Fruit fly (Drosophila melanogaster) whole organism, embryonic: Measurements from ENCODE around the gene Pc.

ENCODE experiments used
- Antp ChIP-seq: fragments of 200-800 bp; sonication (Bioruptor generic); optimal IDR thresholded peaks from 3 replicates; lab custom pipeline; 2016; ENCODE audit warnings: missing biosample characterization, missing genetic modification characterization
- Bdp1 ChIP-seq: fragments of 200-800 bp; sonication (Bioruptor generic); optimal IDR thresholded peaks from 3 replicates; lab custom pipeline; 2016; ENCODE audit warnings: missing biosample characterization, missing genetic modification characterization
- CG11093 ChIP-seq: fragments of 200-800 bp; sonication (Bioruptor generic); IDR thresholded peaks from 3 replicates; pipeline ENCODE4 v1.3.6; 2022; ENCODE audit warnings: missing biosample characterization, missing genetic modification characterization
- CG11247 ChIP-seq: fragments of 200-800 bp; sonication (Bioruptor generic); IDR thresholded peaks from 2 replicates; pipeline ENCODE4 v1.3.6; 2022; ENCODE audit warnings: missing biosample characterization, missing genetic modification characterization
- CG12104 ChIP-seq: fragments of 200-800 bp; sonication (Bioruptor generic); optimal IDR thresholded peaks from 3 replicates; lab custom pipeline; 2016; ENCODE audit warnings: missing biosample characterization, missing genetic modification characterization
- CG12391 ChIP-seq: fragments of 200-800 bp; sonication (Bioruptor generic); optimal IDR thresholded peaks from 3 replicates; lab custom pipeline; 2018; ENCODE audit warnings: missing biosample characterization, mild to moderate bottlenecking, missing genetic modification characterization, moderate library complexity
- CG12769 ChIP-seq: fragments of 200-800 bp; sonication (Bioruptor generic); optimal IDR thresholded peaks from 2 replicates; lab custom pipeline; 2019; ENCODE audit warnings: missing biosample characterization, mild to moderate bottlenecking, missing genetic modification characterization, moderate library complexity
- CG12942 ChIP-seq: fragments of 200-800 bp; sonication (Bioruptor generic); optimal IDR thresholded peaks from 3 replicates; lab custom pipeline; 2016; ENCODE audit warnings: missing biosample characterization, missing genetic modification characterization
- CG13624 ChIP-seq: fragments of 200-800 bp; sonication (Bioruptor generic); optimal IDR thresholded peaks from 2 replicates; lab custom pipeline; 2016; ENCODE audit warnings: missing biosample characterization, missing genetic modification characterization
- CG14965 ChIP-seq: fragments of 200-800 bp; sonication (Bioruptor generic); optimal IDR thresholded peaks from 2 replicates; lab custom pipeline; 2016; ENCODE audit warnings: missing biosample characterization, missing genetic modification characterization, borderline replicate concordance
- CG16813 ChIP-seq: fragments of 200-800 bp; sonication (Bioruptor generic); IDR thresholded peaks from 3 replicates; pipeline ENCODE4 v1.3.6; 2022; ENCODE audit warnings: missing biosample characterization, missing genetic modification characterization; ENCODE audit not compliant: partially characterized antibody
- CG18599 ChIP-seq: fragments of 200-800 bp; sonication (Bioruptor generic); optimal IDR thresholded peaks from 3 replicates; lab custom pipeline; 2017; ENCODE audit warnings: missing biosample characterization, missing genetic modification characterization, mild to moderate bottlenecking, moderate library complexity, missing genetic modification reagents
- CG2889 ChIP-seq: fragments of 200-800 bp; sonication (Bioruptor generic); IDR thresholded peaks from 3 replicates; pipeline ENCODE4 v1.3.6; 2022; ENCODE audit warnings: missing biosample characterization, missing genetic modification characterization
- CG3163 ChIP-seq: fragments of 200-800 bp; sonication (Bioruptor generic); optimal IDR thresholded peaks from 3 replicates; lab custom pipeline; 2016; ENCODE audit warnings: missing biosample characterization, missing genetic modification characterization
- CG33213 ChIP-seq: fragments of 200-800 bp; sonication (Bioruptor generic); optimal IDR thresholded peaks from 3 replicates; lab custom pipeline; 2016; ENCODE audit warnings: missing biosample characterization, missing genetic modification characterization
- CG3407 ChIP-seq: fragments of 200-800 bp; sonication (Bioruptor generic); optimal IDR thresholded peaks from 2 replicates; lab custom pipeline; 2018; ENCODE audit warnings: missing biosample characterization, mild to moderate bottlenecking, missing genetic modification characterization
- CG3847 ChIP-seq: fragments of 200-800 bp; sonication (Bioruptor generic); IDR thresholded peaks from 2 replicates; pipeline ENCODE4 v1.3.6; 2022; ENCODE audit warnings: missing biosample characterization, missing genetic modification characterization
- CG4282 ChIP-seq: fragments of 200-800 bp; sonication (Bioruptor generic); optimal IDR thresholded peaks from 2 replicates; lab custom pipeline; 2016; ENCODE audit warnings: missing biosample characterization, missing genetic modification characterization
- CG7839 ChIP-seq: fragments of 200-800 bp; sonication (Bioruptor generic); optimal IDR thresholded peaks from 3 replicates; lab custom pipeline; 2018; ENCODE audit warnings: missing biosample characterization, mild to moderate bottlenecking, missing genetic modification characterization, moderate library complexity
- CG7963 ChIP-seq: fragments of 200-800 bp; sonication (Bioruptor generic); IDR thresholded peaks from 3 replicates; pipeline ENCODE4 v1.3.6; 2022; ENCODE audit warnings: missing biosample characterization, missing genetic modification characterization; ENCODE audit not compliant: partially characterized antibody
- CG8359 ChIP-seq: fragments of 200-800 bp; sonication (Bioruptor generic); optimal IDR thresholded peaks from 2 replicates; lab custom pipeline; 2017; ENCODE audit warnings: missing biosample characterization, mild to moderate bottlenecking, missing genetic modification characterization, borderline replicate concordance
- CG8765 ChIP-seq: fragments of 200-800 bp; sonication (Bioruptor generic); IDR thresholded peaks from 2 replicates; pipeline ENCODE4 v1.3.6; 2022; ENCODE audit warnings: missing biosample characterization, missing genetic modification characterization
- CG9727 ChIP-seq: fragments of 200-800 bp; sonication (Bioruptor generic); optimal IDR thresholded peaks from 3 replicates; lab custom pipeline; 2017; ENCODE audit warnings: missing biosample characterization, mild to moderate bottlenecking, missing genetic modification characterization
- CG9817 ChIP-seq: fragments of 200-800 bp; sonication (Bioruptor generic); optimal IDR thresholded peaks from 2 replicates; lab custom pipeline; 2018; ENCODE audit warnings: missing biosample characterization, mild to moderate bottlenecking, missing genetic modification characterization, moderate library complexity
- Gsc ChIP-seq: fragments of 200-800 bp; sonication (Bioruptor generic); IDR thresholded peaks from 2 replicates; pipeline ENCODE4 v1.3.6; 2022; ENCODE audit warnings: missing biosample characterization, missing genetic modification characterization
- Nf-YC ChIP-seq: fragments of 200-800 bp; optimal IDR thresholded peaks from 3 replicates; lab custom pipeline; 2019; ENCODE audit warnings: missing biosample characterization, mild to moderate bottlenecking, missing genetic modification characterization, moderate library complexity
- Oaz ChIP-seq: fragments of 200-800 bp; sonication (Bioruptor generic); IDR thresholded peaks from 2 replicates; pipeline ENCODE4 v1.3.6; 2022; ENCODE audit warnings: missing biosample characterization, missing genetic modification characterization
- Pdp1 ChIP-seq, 2 experiments: fragments of 200-800 bp; sonication (Bioruptor generic); optimal IDR thresholded peaks; 3 replicates each; lab custom pipeline; 2016; ENCODE audit warnings: missing biosample characterization in 2 of 2, missing genetic modification characterization in 2 of 2, mild to moderate bottlenecking in 1 of 2, moderate library complexity in 1 of 2
- Taf1 ChIP-seq: fragments of 200-800 bp; sonication (Bioruptor generic); IDR thresholded peaks from 2 replicates; pipeline ENCODE4 v1.3.6; 2022; ENCODE audit warnings: missing biosample characterization, missing genetic modification characterization
- Trl ChIP-seq, 3 experiments: fragments of >200 bp in 2 of 3; fragments of 200-800 bp in 1 of 3; sonication (Bioruptor generic) in 1 of 3; optimal IDR thresholded peaks; 2 replicates in 1 of 3; 3 replicates in 2 of 3; lab custom pipeline; 2016 to 2017; ENCODE audit warnings: missing biosample characterization in 1 of 3, missing genetic modification characterization in 1 of 3
- abd-A ChIP-seq: fragments of 200-800 bp; sonication (Bioruptor generic); optimal IDR thresholded peaks from 3 replicates; lab custom pipeline; 2019; ENCODE audit warnings: missing biosample characterization, mild to moderate bottlenecking, missing genetic modification characterization, moderate library complexity
- cas ChIP-seq: fragments of 200-800 bp; sonication (Bioruptor generic); IDR thresholded peaks from 2 replicates; pipeline ENCODE4 v1.3.6; 2022; ENCODE audit warnings: missing biosample characterization, missing genetic modification characterization
- chinmo ChIP-seq: fragments of 200-800 bp; sonication (Bioruptor generic); IDR thresholded peaks from 4 replicates; pipeline ENCODE4 v1.3.6; 2022; ENCODE audit warnings: missing biosample characterization, missing genetic modification characterization; ENCODE audit not compliant: partially characterized antibody
- cwo ChIP-seq: fragments of 200-800 bp; sonication (Bioruptor generic); optimal IDR thresholded peaks from 3 replicates; lab custom pipeline; 2017; ENCODE audit warnings: missing biosample characterization, missing genetic modification characterization, mild to moderate bottlenecking, moderate library complexity, missing genetic modification reagents
- dati ChIP-seq: fragments of 200-800 bp; sonication (Bioruptor generic); IDR thresholded peaks from 2 replicates; pipeline ENCODE4 v1.3.6; 2022; ENCODE audit warnings: missing biosample characterization, missing genetic modification characterization
- gem ChIP-seq: fragments of 200-800 bp; sonication (Bioruptor generic); optimal IDR thresholded peaks from 2 replicates; lab custom pipeline; 2019; ENCODE audit warnings: missing biosample characterization, mild to moderate bottlenecking, missing genetic modification characterization, moderate library complexity
- hth ChIP-seq: fragments of >200 bp; optimal IDR thresholded peaks from 2 replicates; lab custom pipeline; 2017; ENCODE audit warnings: inconsistent platforms
- klu ChIP-seq: fragments of 200-800 bp; sonication (Bioruptor generic); IDR thresholded peaks from 2 replicates; pipeline ENCODE4 v1.3.6; 2022; ENCODE audit warnings: missing biosample characterization, missing genetic modification characterization
- lmd ChIP-seq: fragments of 200-800 bp; sonication (Bioruptor generic); IDR thresholded peaks from 2 replicates; pipeline ENCODE4 v1.3.6; 2022; ENCODE audit warnings: missing biosample characterization, missing genetic modification characterization
- seq ChIP-seq: fragments of 200-800 bp; sonication (Bioruptor generic); IDR thresholded peaks from 2 replicates; pipeline ENCODE4 v1.3.6; 2022; ENCODE audit warnings: missing biosample characterization, missing genetic modification characterization
- sim ChIP-seq: fragments of 200-800 bp; sonication (Bioruptor generic); IDR thresholded peaks from 2 replicates; pipeline ENCODE4 v1.3.6; 2022; ENCODE audit warnings: missing biosample characterization, missing genetic modification characterization
- slp2 ChIP-seq: fragments of 200-800 bp; sonication (Bioruptor generic); optimal IDR thresholded peaks from 2 replicates; lab custom pipeline; 2016; ENCODE audit warnings: missing biosample characterization, missing genetic modification characterization
- so ChIP-seq: fragments of 200-800 bp; sonication (Bioruptor generic); IDR thresholded peaks from 3 replicates; pipeline ENCODE4 v1.3.6; 2022; ENCODE audit warnings: missing biosample characterization, missing genetic modification characterization
- sob ChIP-seq: fragments of 200-800 bp; sonication (Bioruptor generic); IDR thresholded peaks from 2 replicates; pipeline ENCODE4 v1.3.6; 2022; ENCODE audit warnings: missing biosample characterization, missing genetic modification characterization
- stwl ChIP-seq: fragments of 200-800 bp; sonication (Bioruptor generic); optimal IDR thresholded peaks from 3 replicates; lab custom pipeline; 2018; ENCODE audit warnings: missing biosample characterization, mild to moderate bottlenecking, missing genetic modification characterization, moderate library complexity

Pc gene

DNA sequence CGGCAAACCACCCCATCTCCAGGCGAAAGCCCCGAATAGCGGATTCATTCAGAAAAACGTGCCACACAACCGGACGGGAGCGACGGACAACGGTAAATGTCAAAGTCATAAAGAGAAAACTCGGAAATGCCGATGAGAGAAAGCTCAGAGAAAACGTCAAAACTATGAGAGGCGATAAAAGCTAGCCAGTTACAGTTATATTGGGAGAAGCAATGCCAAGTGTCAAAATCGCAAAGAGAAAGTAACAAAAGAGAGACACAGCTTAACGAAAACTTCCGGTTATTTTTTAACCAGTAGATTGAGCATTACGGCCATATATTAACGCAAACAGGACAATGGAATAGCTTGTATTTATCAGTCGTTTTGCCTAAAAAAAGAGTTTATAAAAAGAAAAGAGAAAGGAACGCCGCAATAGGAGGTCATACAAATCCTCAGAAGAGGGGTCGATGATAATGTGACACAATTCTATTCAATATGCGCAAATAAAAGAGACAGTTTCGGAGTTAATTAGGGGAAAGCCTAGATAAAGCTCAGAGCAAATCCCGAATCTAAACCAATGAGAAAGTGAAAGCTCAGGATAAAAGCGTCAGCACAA is 1.6 kb upstream of the Pc start:
- TF ChIP-seq Trl (optimal IDR thresholded peaks at IDR 0.05; lab: Kevin White, UChicago), result peak; percentile 54 to 80
- TF ChIP-seq Trl (GFP tag; optimal IDR thresholded peaks at IDR 0.05; lab: Kevin White, UChicago), result no peak
- peak; percentile 78 for TF ChIP-seq CG3163 (GFP tag; lab: Kevin White, UChicago)
- TF ChIP-seq abd-A (tag; lab: Kevin White, UChicago), result peak; percentile 89
- no peak for TF ChIP-seq CG13624 (GFP tag; lab: Kevin White, UChicago)
- TF ChIP-seq CG18599 (GFP tag; lab: Kevin White, UChicago), result peak; percentile 57

dm6 chr3L:21318474-21318873 is 654 bp upstream of the Pc start, which contains the start of gene Rab26:
Rab26 (plus strand) TSS chr3L:21318774.
- TF ChIP-seq seq (peak; percentile 15; the same call in 1 of the 2 replicates), CG9727 (GFP tag; lab: Kevin White, UChicago) (no peak), chinmo (GFP tag; lab: Robert Waterston, UW) (0 out of 4 replicates have a peak, but pooled peaks have one; percentile 12), stwl (no peak), sim (GFP tag; lab: Robert Waterston, UW) (0 out of 2 replicates have a peak, but pooled peaks have one; percentile 29), Trl (optimal IDR thresholded peaks at IDR 0.05; lab: Kevin White, UChicago) (peak; percentile 13 to 30), Trl (GFP tag; optimal IDR thresholded peaks at IDR 0.05; lab: Kevin White, UChicago) (no peak)

dm6 chr3L:21304400-21304799 is 13.4 kb downstream of the Pc start, which contains the start of the genes CG11309 and CG7632:
CG11309 (minus strand) TSS chr3L:21304658.
CG7632 (plus strand) TSS chr3L:21304697.
- TF ChIP-seq CG4282 (GFP tag; lab: Kevin White, UChicago) (peak; percentile 96), CG12942 (GFP tag; lab: Kevin White, UChicago) (peak; percentile 98), Pdp1 (GFP tag; optimal IDR thresholded peaks at IDR 0.05; lab: Kevin White, UChicago) (peak; percentile 98), CG33213 (peak; percentile 99), lmd (GFP tag; lab: Robert Waterston, UW) (peak; percentile 96), Gsc (peak; percentile 61; the same call in 1 of the 2 replicates), CG16813 (GFP tag; lab: Robert Waterston, UW) (peak; percentile 10; the same call in 1 of the 3 replicates), CG12769 (peak; percentile 100), Oaz (GFP tag; lab: Robert Waterston, UW) (peak; percentile 97), so (GFP tag; lab: Robert Waterston, UW) (peak; percentile 99), hth (no peak), klu (GFP tag; lab: Robert Waterston, UW) (peak; percentile 89), CG11093 (GFP tag; lab: Robert Waterston, UW) (peak; percentile 91), cwo (GFP tag; lab: Kevin White, UChicago) (peak; percentile 98), sob (GFP tag; lab: Robert Waterston, UW) (peak; percentile 98), dati (peak; percentile 95), CG7839 (peak; percentile 99), CG3407 (GFP tag; lab: Kevin White, UChicago) (peak; percentile 98), CG9817 (peak; percentile 99), Taf1 (GFP tag; lab: Robert Waterston, UW) (peak; percentile 96), gem (peak; percentile 100), Nf-YC (tag; lab: Kevin White, UChicago) (peak; percentile 96), CG3847 (GFP tag; lab: Robert Waterston, UW) (peak; percentile 97), CG8359 (GFP tag; lab: Kevin White, UChicago) (peak; percentile 95), Antp (GFP tag; lab: Kevin White, UChicago) (peak; percentile 97), CG8765 (GFP tag; lab: Robert Waterston, UW) (peak; percentile 94), CG14965 (GFP tag; lab: Kevin White, UChicago) (peak; percentile 91), abd-A (tag; lab: Kevin White, UChicago) (peak; percentile 99), Bdp1 (GFP tag; lab: Kevin White, UChicago) (peak; percentile 94), CG2889 (GFP tag; lab: Robert Waterston, UW) (peak; percentile 94), CG12104 (GFP tag; lab: Kevin White, UChicago) (peak; percentile 100), cas (GFP tag; lab: Robert Waterston, UW) (peak; percentile 97), CG12391 (tag; lab: Kevin White, UChicago) (peak; percentile 100), CG7963 (GFP tag; lab: Robert Waterston, UW) (no peak), slp2 (GFP tag; lab: Kevin White, UChicago) (peak; percentile 98), CG11247 (peak; percentile 97)
